Worm (Caenorhabditis elegans) whole organism, early embryonic: ENCODE data around the gene C45G9.2.
"Not testable (repeated sequence)": the region's sequence is repeated elsewhere in the genome, so short reads cannot be mapped to it uniquely, and the experiment has no call there.

Experiments
- F13C5.2 ChIP-seq: sonication (generic microtip); optimal IDR thresholded peaks from 2 replicates; lab custom pipeline; 2017; ENCODE audit warnings: mild to moderate bottlenecking, missing genetic modification characterization, inconsistent platforms, missing compliant biosample characterization
- aly-1 ChIP-seq: sonication (generic microtip); optimal IDR thresholded peaks from 2 replicates; lab custom pipeline; 2016; ENCODE audit warnings: missing genetic modification characterization, missing compliant biosample characterization
- ama-1 ChIP-seq: fragments of 150-350 bp; optimal IDR thresholded peaks from 2 replicates; lab custom pipeline; 2014
- ceh-13 ChIP-seq: fragments of 200-800 bp; sonication (Bioruptor generic); optimal IDR thresholded peaks from 2 replicates; lab custom pipeline; 2018; ENCODE audit warnings: mild to moderate bottlenecking, missing genetic modification characterization, missing compliant biosample characterization
- ceh-36 ChIP-seq: sonication (generic microtip); optimal IDR thresholded peaks from 2 replicates; lab custom pipeline; 2016; ENCODE audit warnings: missing genetic modification characterization, inconsistent platforms, missing compliant biosample characterization
- ets-7 ChIP-seq: sonication (generic microtip); optimal IDR thresholded peaks from 2 replicates; lab custom pipeline; 2016; ENCODE audit warnings: missing genotype, missing genetic modification characterization, missing compliant biosample characterization
- hmbx-1 ChIP-seq: sonication (generic microtip); optimal IDR thresholded peaks from 2 replicates; lab custom pipeline; 2016; ENCODE audit warnings: mild to moderate bottlenecking, missing genetic modification characterization, missing compliant biosample characterization
- tbx-11 ChIP-seq: fragments of 200-800 bp; sonication (Bioruptor generic); IDR thresholded peaks from 2 replicates; pipeline ENCODE4 v1.3.6; 2022; ENCODE audit warnings: missing genetic modification characterization, missing compliant biosample characterization
- tra-4 ChIP-seq: sonication (generic microtip); optimal IDR thresholded peaks from 2 replicates; lab custom pipeline; 2017; ENCODE audit warnings: missing genetic modification characterization, missing compliant biosample characterization

DNA sequence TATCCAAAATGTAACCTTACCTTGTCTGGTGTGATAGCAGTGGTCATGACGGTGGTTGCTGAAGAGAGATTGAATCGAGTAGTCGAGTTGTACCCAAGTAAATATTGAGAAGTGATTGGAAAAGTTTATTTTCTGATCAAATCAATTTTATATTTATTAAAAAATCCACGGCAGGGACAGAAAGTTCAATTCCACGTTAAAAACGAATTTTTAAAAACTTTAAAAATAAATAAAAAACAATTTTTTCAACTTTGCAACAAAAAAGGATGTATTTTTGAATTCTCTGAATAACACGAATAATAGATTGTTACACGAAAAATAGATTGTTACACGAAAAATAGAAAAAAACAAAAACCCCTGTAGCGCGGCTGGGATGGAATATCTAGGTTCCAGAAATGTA is 13.2 kb upstream of the C45G9.2 start, which contains the start of gene C45G9.9:
- not testable (repeated sequence) for TF ChIP-seq tbx-11 (GFP tag; lab: Robert Waterston, UW); F13C5.2 (tag; lab: Kevin White, UChicago); ceh-13 (GFP tag; lab: Kevin White, UChicago); ceh-36 (tag; lab: Kevin White, UChicago); aly-1 (tag; lab: Kevin White, UChicago); ama-1; tra-4 (tag; lab: Kevin White, UChicago); hmbx-1 (tag; lab: Kevin White, UChicago); ets-7 (tag; lab: Kevin White, UChicago)
